Fruit fly (Drosophila melanogaster) whole organism: ENCODE data around the gene syd.

Source experiments
- CG8478 ChIP-seq: fragments of >200 bp; optimal IDR thresholded peaks from 2 replicates; lab custom pipeline; 2018; ENCODE audit warnings: inconsistent platforms
- Dll ChIP-seq: fragments of >200 bp; optimal IDR thresholded peaks from 2 replicates; lab custom pipeline; 2017
- EcR ChIP-seq, 2 experiments: fragments of >200 bp; optimal IDR thresholded peaks; 2 replicates each; lab custom pipeline; 2017; ENCODE audit warnings: missing biosample characterization in 2 of 2, missing genetic modification characterization in 2 of 2, missing genetic modification reagents in 2 of 2
- pan ChIP-seq: fragments of >200 bp; optimal IDR thresholded peaks from 2 replicates; lab custom pipeline; 2017
- psq ChIP-seq: fragments of >200 bp; optimal IDR thresholded peaks from 2 replicates; lab custom pipeline; 2017
- usp ChIP-seq: fragments of >200 bp; optimal IDR thresholded peaks from 2 replicates; lab custom pipeline; 2017; ENCODE audit warnings: missing biosample characterization, missing genetic modification characterization, mixed read lengths

The syd gene

dm6 chr3L:7874507-7874906 lies 61.4 kb downstream of the syd start:
- no peak for TF ChIP-seq psq (lab: Kevin White, UChicago)
- TF ChIP-seq Dll (lab: Kevin White, UChicago): no peak
- no peak for TF ChIP-seq pan (lab: Kevin White, UChicago)
- TF ChIP-seq EcR (GFP tag; optimal IDR thresholded peaks at IDR 0.05; lab: Kevin White, UChicago): no peak
- TF ChIP-seq CG8478 (lab: Kevin White, UChicago): no peak
- no peak for TF ChIP-seq usp (GFP tag; lab: Kevin White, UChicago)

dm6 chr3L:7870388-7870740 lies 65.6 kb downstream of the syd start:
- TF ChIP-seq pan (lab: Kevin White, UChicago) (no peak), psq (lab: Kevin White, UChicago) (no peak), Dll (lab: Kevin White, UChicago) (no peak), usp (GFP tag; lab: Kevin White, UChicago) (no peak), EcR (GFP tag; optimal IDR thresholded peaks at IDR 0.05; lab: Kevin White, UChicago) (no peak), CG8478 (lab: Kevin White, UChicago) (no peak)

dm6 chr3L:7869715-7870387 lies 66.1 kb downstream of the syd start:
- no peak for TF ChIP-seq CG8478 (lab: Kevin White, UChicago)
- no peak for TF ChIP-seq psq (lab: Kevin White, UChicago)
- TF ChIP-seq Dll (lab: Kevin White, UChicago): peak; percentile 59
- no peak for TF ChIP-seq EcR (GFP tag; optimal IDR thresholded peaks at IDR 0.05; lab: Kevin White, UChicago)
- no peak for TF ChIP-seq usp (GFP tag; lab: Kevin White, UChicago)
- no peak for TF ChIP-seq pan (lab: Kevin White, UChicago)

dm6 chr3L:7868581-7869236 lies 67.2 kb downstream of the syd start, which contains the start of gene CG32365:
TSS of gene CG32365 (plus strand) at chr3L:7869042.
- no peak for TF ChIP-seq pan (lab: Kevin White, UChicago)
- no peak for TF ChIP-seq psq (lab: Kevin White, UChicago)
- TF ChIP-seq EcR (GFP tag; optimal IDR thresholded peaks at IDR 0.05; lab: Kevin White, UChicago): no peak
- no peak for TF ChIP-seq usp (GFP tag; lab: Kevin White, UChicago)
- no peak for TF ChIP-seq Dll (lab: Kevin White, UChicago)
- TF ChIP-seq CG8478 (lab: Kevin White, UChicago): no peak

dm6 chr3L:7867036-7867787 lies 68.7 kb downstream of the syd start, which contains the start of gene Pdp1:
TSS of gene Pdp1 (minus strand) at chr3L:7867369.
- no peak for TF ChIP-seq pan (lab: Kevin White, UChicago)
- no peak for TF ChIP-seq psq (lab: Kevin White, UChicago)
- no peak for TF ChIP-seq EcR (GFP tag; optimal IDR thresholded peaks at IDR 0.05; lab: Kevin White, UChicago)
- peak; percentile 10 for TF ChIP-seq CG8478 (lab: Kevin White, UChicago)
- no peak for TF ChIP-seq usp (GFP tag; lab: Kevin White, UChicago)
- peak; percentile 22 for TF ChIP-seq Dll (lab: Kevin White, UChicago)
